Fruit fly (Drosophila melanogaster): ENCODE measurements around the gene CG12446.

DNA sequence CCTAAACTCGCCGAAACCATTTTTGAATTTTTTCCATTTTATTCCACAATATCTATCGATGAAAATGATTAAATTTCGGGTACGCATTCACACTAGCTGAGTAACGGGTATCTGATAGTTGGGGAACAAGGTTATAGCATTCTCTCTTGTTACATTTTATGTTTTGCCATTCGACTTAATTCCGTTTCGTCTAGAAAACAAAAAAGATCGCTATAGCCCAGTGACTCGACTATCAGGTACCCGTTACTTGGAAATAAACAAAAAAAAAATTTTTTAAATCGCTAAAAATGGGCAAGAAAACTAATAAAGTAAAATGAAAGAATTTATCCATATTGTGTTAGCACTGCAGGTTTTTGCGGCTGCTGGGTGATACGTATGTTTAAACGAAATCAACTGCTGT lies 26.7 kb upstream of the CG12446 start:
- TF ChIP-seq EcR (GFP tag; optimal IDR thresholded peaks at IDR 0.05): no peak
- no peak for TF ChIP-seq CG17806 (tag; optimal IDR thresholded peaks at IDR 0.05)
- TF ChIP-seq CG34367 (tag; optimal IDR thresholded peaks at IDR 0.05): no peak
- TF ChIP-seq Ets98B (GFP tag; IDR thresholded peaks at IDR 0.05): no peak
- no peak for TF ChIP-seq CG8301 (tag; optimal IDR thresholded peaks at IDR 0.05)
- no peak for TF ChIP-seq CG32121 (GFP tag; IDR thresholded peaks at IDR 0.05)
- TF ChIP-seq Pif1A (GFP tag; optimal IDR thresholded peaks at IDR 0.05): no peak
